Fruit fly (Drosophila melanogaster) whole organism, adult: Measurements from ENCODE around the gene CG13068.

ENCODE experiments used
- CG11617 ChIP-seq: fragments of 200-800 bp; sonication (Bioruptor generic); optimal IDR thresholded peaks from 2 replicates; lab custom pipeline; 2017; ENCODE audit warnings: mild to moderate bottlenecking, missing biosample characterization, missing genetic modification reagents, missing genetic modification characterization
- CG12768 ChIP-seq: fragments of 200-800 bp; sonication (Bioruptor generic); optimal IDR thresholded peaks from 2 replicates; lab custom pipeline; 2017; ENCODE audit warnings: missing biosample characterization, missing genetic modification characterization, mild to moderate bottlenecking, moderate library complexity, missing genetic modification reagents
- CG14711 ChIP-seq: fragments of 200-800 bp; sonication (Bioruptor generic); optimal IDR thresholded peaks from 2 replicates; lab custom pipeline; 2018; ENCODE audit warnings: missing biosample characterization, mild to moderate bottlenecking, missing genetic modification characterization, moderate library complexity
- CG1620 ChIP-seq: fragments of 200-800 bp; sonication (Bioruptor generic); optimal IDR thresholded peaks from 2 replicates; lab custom pipeline; 2016; ENCODE audit warnings: missing biosample characterization, missing genetic modification characterization
- CG33017 ChIP-seq: fragments of 200-800 bp; sonication (Bioruptor generic); optimal IDR thresholded peaks from 2 replicates; lab custom pipeline; 2018; ENCODE audit warnings: missing biosample characterization, mild to moderate bottlenecking, missing genetic modification characterization, moderate library complexity
- CG7045 ChIP-seq: fragments of 200-800 bp; sonication (Bioruptor generic); optimal IDR thresholded peaks from 2 replicates; lab custom pipeline; 2017; ENCODE audit warnings: missing biosample characterization, mild to moderate bottlenecking, missing genetic modification characterization
- CG7101 ChIP-seq: fragments of 200-800 bp; sonication (Bioruptor generic); optimal IDR thresholded peaks from 2 replicates; lab custom pipeline; 2018; ENCODE audit warnings: missing biosample characterization, mild to moderate bottlenecking, missing genetic modification characterization, moderate library complexity
- Clk ChIP-seq: fragments of 200-800 bp; sonication (Bioruptor generic); optimal IDR thresholded peaks from 2 replicates; lab custom pipeline; 2017; ENCODE audit warnings: missing biosample characterization, missing genetic modification characterization
- Crg-1 ChIP-seq: fragments of 200-800 bp; sonication (Bioruptor generic); optimal IDR thresholded peaks from 2 replicates; lab custom pipeline; 2016; ENCODE audit warnings: missing biosample characterization, missing genetic modification characterization
- Hr96 ChIP-seq: fragments of 200-800 bp; sonication (Bioruptor generic); optimal IDR thresholded peaks from 2 replicates; lab custom pipeline; 2016; ENCODE audit warnings: missing biosample characterization, missing genetic modification characterization
- Mnt ChIP-seq: fragments of 200-800 bp; sonication (Bioruptor generic); optimal IDR thresholded peaks from 2 replicates; lab custom pipeline; 2016; ENCODE audit warnings: missing biosample characterization, mild to moderate bottlenecking, missing genetic modification characterization
- bab1 ChIP-seq: fragments of 200-800 bp; sonication (Bioruptor generic); optimal IDR thresholded peaks from 3 replicates; lab custom pipeline; 2019; ENCODE audit warnings: missing biosample characterization, mild to moderate bottlenecking, missing genetic modification characterization, moderate library complexity
- cic ChIP-seq: fragments of 200-800 bp; sonication (Bioruptor generic); optimal IDR thresholded peaks from 2 replicates; lab custom pipeline; 2017; ENCODE audit warnings: missing biosample characterization, mild to moderate bottlenecking, missing genetic modification characterization, moderate library complexity
- cnc ChIP-seq, 2 experiments: fragments of >200 bp; optimal IDR thresholded peaks; 2 replicates each; lab custom pipeline; 2017
- kay ChIP-seq: fragments of 200-800 bp; sonication (Bioruptor generic); peaks from one replicate; lab custom pipeline; 2016; ENCODE audit warnings: missing biosample characterization, missing genetic modification characterization, borderline replicate concordance
- ovo ChIP-seq: fragments of 200-800 bp; sonication (Bioruptor generic); optimal IDR thresholded peaks from 2 replicates; lab custom pipeline; 2016; ENCODE audit warnings: missing biosample characterization, missing genetic modification characterization
- pad ChIP-seq: fragments of 200-800 bp; sonication (Bioruptor generic); optimal IDR thresholded peaks from 3 replicates; lab custom pipeline; 2017; ENCODE audit warnings: missing biosample characterization, missing genetic modification characterization, mild to moderate bottlenecking, moderate library complexity, missing genetic modification reagents
- tj ChIP-seq: fragments of 200-800 bp; sonication (Bioruptor generic); optimal IDR thresholded peaks from 3 replicates; lab custom pipeline; 2017; ENCODE audit warnings: missing biosample characterization, mild to moderate bottlenecking, missing genetic modification characterization, moderate library complexity
- toe ChIP-seq: fragments of 200-800 bp; sonication (Bioruptor generic); optimal IDR thresholded peaks from 2 replicates; lab custom pipeline; 2016; ENCODE audit warnings: missing biosample characterization, missing genetic modification characterization

CG13068 gene

dm6 chr3L:16285346-16285911, 16.2 kb downstream of the CG13068 start, which contains the start of gene CG13047:
CG13047 (minus strand) TSS chr3L:16285396.
- TF ChIP-seq CG12768 (GFP tag; lab: Kevin White, UChicago), result no peak

DNA sequence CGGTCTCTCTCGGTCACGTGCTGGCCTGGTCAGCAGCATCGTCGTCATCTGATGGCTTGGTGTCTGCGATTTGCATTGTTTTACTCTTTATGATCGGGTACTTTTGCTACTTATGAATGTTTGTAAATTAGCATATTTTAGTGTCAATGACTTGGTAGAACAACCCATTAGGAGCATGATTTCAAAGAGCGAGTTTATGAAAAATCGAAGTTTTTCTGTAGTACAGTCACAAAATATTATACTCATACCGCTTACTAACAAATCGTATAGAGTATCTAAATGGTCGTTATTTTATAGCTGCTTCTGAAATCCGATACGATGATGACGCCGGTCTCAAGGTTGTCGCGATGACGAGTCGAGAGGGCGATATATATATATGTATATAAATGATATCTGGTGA, 17.1 kb downstream of the CG13068 start:
- no peak for TF ChIP-seq pad
- no peak for TF ChIP-seq ovo (GFP tag; lab: Kevin White, UChicago)
- no peak for TF ChIP-seq cic (GFP tag; lab: Kevin White, UChicago)
- TF ChIP-seq Clk (GFP tag; lab: Kevin White, UChicago), result no peak
- TF ChIP-seq CG14711 (tag; lab: Kevin White, UChicago), result no peak
- TF ChIP-seq bab1 (GFP tag; lab: Kevin White, UChicago), result no peak
- TF ChIP-seq kay, result no peak
- TF ChIP-seq CG7045 (GFP tag; lab: Kevin White, UChicago), result no peak
- TF ChIP-seq CG7101 (tag; lab: Kevin White, UChicago), result no peak
- TF ChIP-seq Mnt (GFP tag; lab: Kevin White, UChicago), result no peak
- TF ChIP-seq cnc (optimal IDR thresholded peaks at IDR 0.05; lab: Kevin White, UChicago), result no peak
- no peak for TF ChIP-seq CG12768 (GFP tag; lab: Kevin White, UChicago)
- TF ChIP-seq Hr96, result no peak
- TF ChIP-seq toe (GFP tag; lab: Kevin White, UChicago), result no peak
- TF ChIP-seq CG11617 (GFP tag; lab: Kevin White, UChicago), result no peak
- no peak for TF ChIP-seq Crg-1 (GFP tag; lab: Kevin White, UChicago)
- TF ChIP-seq CG33017 (tag; lab: Kevin White, UChicago), result no peak

DNA sequence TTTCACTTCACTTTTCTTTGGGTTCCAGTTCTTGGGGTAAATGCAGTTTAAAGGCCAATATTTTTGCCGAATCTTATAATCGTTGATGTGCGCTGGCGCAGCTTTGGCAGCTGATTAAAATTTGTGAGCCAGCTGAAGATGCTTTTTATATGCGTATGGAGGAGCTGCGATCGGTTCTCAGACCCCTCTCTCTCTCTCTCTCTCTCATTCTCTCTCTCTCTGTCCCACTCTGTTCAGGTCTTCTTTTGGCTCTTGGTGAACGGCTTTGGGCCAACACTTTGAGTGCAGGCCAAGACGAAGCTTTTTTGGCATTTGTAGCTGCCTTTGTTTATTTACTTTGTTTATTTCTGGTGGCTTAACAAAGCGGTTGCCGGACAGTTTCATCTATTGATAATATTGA, 19.1 kb downstream of the CG13068 start, which contains the start of gene CG13046:
CG13046 (minus strand) TSS at position 101 of the 400 bp plus-strand sequence.
- no peak for TF ChIP-seq Clk (GFP tag; lab: Kevin White, UChicago)
- no peak for TF ChIP-seq pad
- no peak for TF ChIP-seq CG14711 (tag; lab: Kevin White, UChicago)
- no peak for TF ChIP-seq cic (GFP tag; lab: Kevin White, UChicago)
- TF ChIP-seq Hr96, result no peak
- no peak for TF ChIP-seq Crg-1 (GFP tag; lab: Kevin White, UChicago)
- TF ChIP-seq kay, result no peak
- TF ChIP-seq CG33017 (tag; lab: Kevin White, UChicago), result no peak
- no peak for TF ChIP-seq bab1 (GFP tag; lab: Kevin White, UChicago)
- TF ChIP-seq ovo (GFP tag; lab: Kevin White, UChicago), result no peak
- TF ChIP-seq CG11617 (GFP tag; lab: Kevin White, UChicago), result no peak
- no peak for TF ChIP-seq toe (GFP tag; lab: Kevin White, UChicago)
- TF ChIP-seq tj (GFP tag; lab: Kevin White, UChicago), result no peak
- TF ChIP-seq CG12768 (GFP tag; lab: Kevin White, UChicago), result no peak
- no peak for TF ChIP-seq CG7045 (GFP tag; lab: Kevin White, UChicago)
- no peak for TF ChIP-seq CG7101 (tag; lab: Kevin White, UChicago)

- no peak for TF ChIP-seq Clk (GFP tag; lab: Kevin White, UChicago)
- no peak for TF ChIP-seq kay
- TF ChIP-seq Hr96, result no peak
- no peak for TF ChIP-seq ovo (GFP tag; lab: Kevin White, UChicago)
- no peak for TF ChIP-seq bab1 (GFP tag; lab: Kevin White, UChicago)
- no peak for TF ChIP-seq cic (GFP tag; lab: Kevin White, UChicago)
- no peak for TF ChIP-seq pad
These were observed 19.9 kb downstream of the CG13068 start for dm6 chr3L:16289067-16289466.

- TF ChIP-seq Clk (GFP tag; lab: Kevin White, UChicago) (no peak), cic (GFP tag; lab: Kevin White, UChicago) (no peak), CG7045 (GFP tag; lab: Kevin White, UChicago) (no peak), CG11617 (GFP tag; lab: Kevin White, UChicago) (no peak), CG12768 (GFP tag; lab: Kevin White, UChicago) (no peak), toe (GFP tag; lab: Kevin White, UChicago) (no peak), pad (no peak), Crg-1 (GFP tag; lab: Kevin White, UChicago) (no peak)
These were observed 21.7 kb downstream of the CG13068 start, which contains the start of gene CG13045 for dm6 chr3L:16290850-16291249. CG13045 (minus strand) TSS chr3L:16290950.

dm6 chr3L:16291678-16292077, 22.5 kb downstream of the CG13068 start:
- TF ChIP-seq bab1 (GFP tag; lab: Kevin White, UChicago), result no peak
- no peak for TF ChIP-seq ovo (GFP tag; lab: Kevin White, UChicago)
- no peak for TF ChIP-seq pad
- TF ChIP-seq CG14711 (tag; lab: Kevin White, UChicago), result no peak
- no peak for TF ChIP-seq Clk (GFP tag; lab: Kevin White, UChicago)
- no peak for TF ChIP-seq CG33017 (tag; lab: Kevin White, UChicago)
- TF ChIP-seq CG11617 (GFP tag; lab: Kevin White, UChicago), result no peak
- TF ChIP-seq kay, result no peak
- TF ChIP-seq tj (GFP tag; lab: Kevin White, UChicago), result no peak
- no peak for TF ChIP-seq Mnt (GFP tag; lab: Kevin White, UChicago)
- TF ChIP-seq CG1620 (GFP tag; lab: Kevin White, UChicago), result no peak
- TF ChIP-seq Crg-1 (GFP tag; lab: Kevin White, UChicago), result no peak

DNA sequence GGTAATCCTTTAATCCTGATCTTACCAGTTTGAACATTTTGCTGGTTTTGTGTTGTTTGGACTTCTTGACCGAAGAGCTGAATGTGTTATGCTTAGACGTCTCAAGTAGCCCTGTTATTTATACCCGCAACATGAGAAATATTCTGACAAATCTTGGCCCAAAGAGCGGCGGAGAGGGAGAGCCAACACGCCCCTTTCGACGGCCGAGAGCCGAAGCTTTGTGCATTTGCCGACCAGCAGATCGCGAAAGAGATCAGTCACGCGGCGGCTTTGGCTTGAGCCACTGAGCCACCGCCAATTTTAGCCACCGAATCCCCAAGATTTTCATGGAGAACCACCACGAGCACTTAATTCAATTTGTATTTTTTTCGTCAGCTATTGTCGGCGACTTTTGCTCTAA, 26.3 kb downstream of the CG13068 start, which contains the start of gene CG4962:
CG4962 (minus strand) TSS at position 101 of the 400 bp plus-strand sequence.
- no peak for TF ChIP-seq toe (GFP tag; lab: Kevin White, UChicago)
- no peak for TF ChIP-seq Crg-1 (GFP tag; lab: Kevin White, UChicago)
- no peak for TF ChIP-seq pad
- TF ChIP-seq ovo (GFP tag; lab: Kevin White, UChicago), result no peak
- no peak for TF ChIP-seq Hr96
